Fruit fly (Drosophila melanogaster) whole organism: ENCODE data around the gene Or92a.

Experiments
- CG8478 ChIP-seq: fragments of >200 bp; optimal IDR thresholded peaks from 2 replicates; lab custom pipeline; 2018; ENCODE audit warnings: inconsistent platforms
- Dll ChIP-seq: fragments of >200 bp; optimal IDR thresholded peaks from 2 replicates; lab custom pipeline; 2017
- EcR ChIP-seq, 2 experiments: fragments of >200 bp; optimal IDR thresholded peaks; 2 replicates each; lab custom pipeline; 2017; ENCODE audit warnings: missing biosample characterization in 2 of 2, missing genetic modification characterization in 2 of 2, missing genetic modification reagents in 2 of 2
- pan ChIP-seq: fragments of >200 bp; optimal IDR thresholded peaks from 2 replicates; lab custom pipeline; 2017
- psq ChIP-seq: fragments of >200 bp; optimal IDR thresholded peaks from 2 replicates; lab custom pipeline; 2017
- usp ChIP-seq: fragments of >200 bp; optimal IDR thresholded peaks from 2 replicates; lab custom pipeline; 2017; ENCODE audit warnings: missing biosample characterization, missing genetic modification characterization, mixed read lengths

The Or92a gene

dm6 chr3R:20543719-20544118 lies 39.1 kb downstream of the Or92a start:
- no peak for TF ChIP-seq psq
- no peak for TF ChIP-seq pan (lab: Kevin White, UChicago)
- no peak for TF ChIP-seq CG8478
- TF ChIP-seq EcR (GFP tag; optimal IDR thresholded peaks at IDR 0.05; lab: Kevin White, UChicago) = no peak
- TF ChIP-seq Dll = no peak
- TF ChIP-seq usp (GFP tag; lab: Kevin White, UChicago) = no peak

dm6 chr3R:20544952-20545351 lies 40.4 kb downstream of the Or92a start:
- no peak for TF ChIP-seq psq
- TF ChIP-seq Dll = no peak
- no peak for TF ChIP-seq EcR (GFP tag; optimal IDR thresholded peaks at IDR 0.05; lab: Kevin White, UChicago)
- no peak for TF ChIP-seq usp (GFP tag; lab: Kevin White, UChicago)
- no peak for TF ChIP-seq pan (lab: Kevin White, UChicago)
- no peak for TF ChIP-seq CG8478

- TF ChIP-seq usp (GFP tag; lab: Kevin White, UChicago) = no peak
- no peak for TF ChIP-seq psq
- no peak for TF ChIP-seq EcR (GFP tag; optimal IDR thresholded peaks at IDR 0.05; lab: Kevin White, UChicago)
- no peak for TF ChIP-seq Dll
- TF ChIP-seq CG8478 = no peak
- no peak for TF ChIP-seq pan (lab: Kevin White, UChicago)
These were observed 41.1 kb downstream of the Or92a start for dm6 chr3R:20545678-20546077.

DNA sequence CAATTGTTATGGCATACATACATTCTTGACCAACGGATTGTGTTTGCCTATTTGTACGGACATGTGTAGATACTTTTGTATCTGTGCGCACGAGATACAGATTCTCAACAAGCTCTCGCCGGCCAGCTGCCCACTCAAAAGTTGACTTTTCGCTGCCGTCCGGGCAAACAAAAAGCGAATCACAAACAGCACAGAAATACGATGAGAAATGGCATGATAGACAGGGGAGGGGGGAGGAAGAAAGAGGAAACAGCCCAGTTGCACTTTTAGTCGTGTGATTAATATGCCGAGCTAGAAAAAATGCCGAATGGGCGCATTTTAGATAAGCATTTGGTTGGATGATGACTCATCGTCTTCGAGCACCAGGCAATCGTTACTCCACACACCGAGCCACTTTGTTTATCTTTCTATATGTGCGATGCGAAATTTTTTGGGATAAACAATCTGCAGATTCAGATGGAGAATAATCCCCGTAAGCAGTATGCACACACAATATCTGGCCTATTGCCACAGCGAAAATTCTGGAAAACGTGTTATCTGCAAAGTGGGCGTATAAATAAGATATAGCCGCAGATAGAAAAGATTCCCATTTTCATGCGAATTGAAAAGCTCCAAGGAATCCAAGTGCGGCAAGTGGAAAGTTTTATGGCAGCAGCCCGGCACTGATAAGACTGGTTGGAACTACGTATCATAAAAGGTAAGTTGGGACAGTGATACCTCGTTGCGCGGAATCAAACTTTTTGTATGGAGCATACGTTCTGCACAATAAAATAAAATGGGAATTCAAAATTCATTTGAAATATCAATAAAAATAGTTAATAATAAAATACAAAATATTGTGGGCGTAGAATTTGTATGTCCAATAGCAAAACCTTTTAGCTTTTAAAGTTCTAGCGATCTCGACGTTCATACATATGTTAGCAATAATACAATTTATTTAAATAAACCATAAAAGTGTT lies 42.4 kb downstream of the Or92a start:
- TF ChIP-seq psq (no peak), EcR (GFP tag; optimal IDR thresholded peaks at IDR 0.05; lab: Kevin White, UChicago) (no peak), pan (lab: Kevin White, UChicago) (no peak), usp (GFP tag; lab: Kevin White, UChicago) (no peak), CG8478 (no peak), Dll (no peak)

DNA sequence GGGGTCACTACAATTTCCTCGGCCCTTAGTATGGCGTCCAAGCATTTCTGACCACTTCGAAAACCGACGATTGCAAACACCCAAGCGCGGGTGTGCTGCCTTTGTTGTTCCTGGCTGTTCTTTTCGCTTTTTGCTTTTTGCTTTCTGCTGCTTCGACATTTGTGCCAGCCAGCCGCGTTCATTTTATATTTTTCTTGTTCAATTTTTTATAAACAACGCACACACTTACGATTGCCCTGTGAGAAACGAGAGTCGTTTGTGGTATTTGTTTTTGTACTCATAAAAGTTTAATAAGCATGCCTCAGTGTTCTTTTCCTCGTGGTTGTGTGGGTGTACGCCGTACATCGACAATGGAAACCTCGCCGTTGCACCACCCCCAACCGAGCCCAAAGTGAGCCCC lies 43.2 kb downstream of the Or92a start:
- no peak for TF ChIP-seq EcR (GFP tag; optimal IDR thresholded peaks at IDR 0.05; lab: Kevin White, UChicago)
- no peak for TF ChIP-seq pan (lab: Kevin White, UChicago)
- no peak for TF ChIP-seq CG8478
- TF ChIP-seq psq = no peak
- TF ChIP-seq usp (GFP tag; lab: Kevin White, UChicago) = no peak
- no peak for TF ChIP-seq Dll

DNA sequence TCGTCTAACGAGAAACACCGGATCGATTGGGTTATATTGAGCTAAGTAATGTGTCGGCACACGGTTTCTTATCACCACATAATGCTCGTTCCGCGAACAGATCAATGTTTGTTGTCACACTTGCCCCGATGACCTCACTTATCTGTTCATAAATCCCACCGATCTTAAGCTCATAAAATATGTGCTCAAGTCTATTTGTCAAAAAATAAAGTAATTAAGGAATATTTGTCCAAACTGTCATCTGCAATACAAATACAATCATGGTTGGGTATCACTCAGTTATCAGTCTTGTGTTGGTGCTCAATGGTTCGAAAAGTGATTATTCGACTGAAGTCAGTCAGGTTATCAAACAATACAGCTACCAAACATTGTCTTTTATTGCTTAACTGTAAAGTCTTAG lies 43.7 kb downstream of the Or92a start:
- TF ChIP-seq pan (lab: Kevin White, UChicago) (no peak), CG8478 (no peak), Dll (no peak), usp (GFP tag; lab: Kevin White, UChicago) (no peak), psq (no peak), EcR (GFP tag; optimal IDR thresholded peaks at IDR 0.05; lab: Kevin White, UChicago) (no peak)

dm6 chr3R:20549017-20549854 lies 44.6 kb downstream of the Or92a start:
- TF ChIP-seq Dll = no peak
- TF ChIP-seq usp (GFP tag; lab: Kevin White, UChicago) = no peak
- TF ChIP-seq pan (lab: Kevin White, UChicago) = no peak
- no peak for TF ChIP-seq EcR (GFP tag; optimal IDR thresholded peaks at IDR 0.05; lab: Kevin White, UChicago)
- TF ChIP-seq CG8478 = no peak
- TF ChIP-seq psq = no peak

- TF ChIP-seq pan (lab: Kevin White, UChicago) (no peak), usp (GFP tag; lab: Kevin White, UChicago) (no peak), EcR (GFP tag; optimal IDR thresholded peaks at IDR 0.05; lab: Kevin White, UChicago) (no peak)
These were observed 45.4 kb downstream of the Or92a start for dm6 chr3R:20549855-20550603.

- TF ChIP-seq EcR (GFP tag; optimal IDR thresholded peaks at IDR 0.05; lab: Kevin White, UChicago) = no peak
- TF ChIP-seq usp (GFP tag; lab: Kevin White, UChicago) = no peak
- TF ChIP-seq Dll = no peak
- TF ChIP-seq CG8478 = no peak
- no peak for TF ChIP-seq psq
- no peak for TF ChIP-seq pan (lab: Kevin White, UChicago)
These were observed 46.3 kb downstream of the Or92a start for dm6 chr3R:20550632-20551486.

- TF ChIP-seq EcR (GFP tag; optimal IDR thresholded peaks at IDR 0.05; lab: Kevin White, UChicago) = no peak
- no peak for TF ChIP-seq CG8478
- TF ChIP-seq psq = no peak
- no peak for TF ChIP-seq pan (lab: Kevin White, UChicago)
- TF ChIP-seq usp (GFP tag; lab: Kevin White, UChicago) = no peak
- no peak for TF ChIP-seq Dll
These were observed 47.0 kb downstream of the Or92a start for dm6 chr3R:20551487-20552079.
